Fruit fly (Drosophila melanogaster) whole organism, wandering third instar larva: Measurements from ENCODE around the gene CG13893.

Source experiments
- CrebA ChIP-seq: fragments of 200-800 bp; sonication (Bioruptor generic); optimal IDR thresholded peaks from 2 replicates; lab custom pipeline; 2016; ENCODE audit warnings: missing biosample characterization, mild to moderate bottlenecking, missing genetic modification characterization, borderline replicate concordance
- Hnf4 ChIP-seq: fragments of 200-800 bp; sonication (Bioruptor generic); optimal IDR thresholded peaks from 2 replicates; lab custom pipeline; 2016; ENCODE audit warnings: missing biosample characterization, mild to moderate bottlenecking, missing genetic modification characterization
- Hr78 ChIP-seq: fragments of >200 bp; optimal IDR thresholded peaks from 2 replicates; lab custom pipeline; 2017; ENCODE audit warnings: missing biosample characterization, missing genetic modification characterization
- Jra ChIP-seq: sonication (Bioruptor generic); optimal IDR thresholded peaks from 2 replicates; lab custom pipeline; 2016; ENCODE audit warnings: missing biosample characterization, missing genetic modification characterization
- OdsH ChIP-seq: fragments of 200-800 bp; sonication (Bioruptor generic); optimal IDR thresholded peaks from 2 replicates; lab custom pipeline; 2016; ENCODE audit warnings: missing biosample characterization, mild to moderate bottlenecking, missing genetic modification characterization
- Vsx2 ChIP-seq: fragments of 200-300, 225-300 bp; sonication (Bioruptor generic); optimal IDR thresholded peaks from 2 replicates; lab custom pipeline; 2018; ENCODE audit warnings: missing biosample characterization, missing genetic modification characterization; ENCODE audit not compliant: partially characterized antibody
- dmrt93B ChIP-seq: fragments of 200-800 bp; sonication (Bioruptor generic); optimal IDR thresholded peaks from 2 replicates; lab custom pipeline; 2018; ENCODE audit warnings: missing biosample characterization, mild to moderate bottlenecking, missing genetic modification characterization
- dsf ChIP-seq: sonication (Bioruptor generic); optimal IDR thresholded peaks from 2 replicates; lab custom pipeline; 2016; ENCODE audit warnings: missing biosample characterization, missing genetic modification characterization, borderline replicate concordance
- ey ChIP-seq: fragments of 200-800 bp; sonication (Bioruptor generic); optimal IDR thresholded peaks from 2 replicates; lab custom pipeline; 2016; ENCODE audit warnings: missing biosample characterization, missing genetic modification characterization
- h ChIP-seq: fragments of 200-800 bp; sonication (Bioruptor generic); optimal IDR thresholded peaks from 3 replicates; lab custom pipeline; 2016; ENCODE audit warnings: missing biosample characterization, mild to moderate bottlenecking, missing genetic modification characterization
- lola ChIP-seq: fragments of >200 bp; optimal IDR thresholded peaks from 2 replicates; lab custom pipeline; 2017; ENCODE audit warnings: missing biosample characterization, missing genetic modification characterization
- usp ChIP-seq: fragments of >200 bp; optimal IDR thresholded peaks from 2 replicates; lab custom pipeline; 2017; ENCODE audit warnings: missing biosample characterization, missing genetic modification characterization
- woc ChIP-seq: sonication (Bioruptor generic); optimal IDR thresholded peaks from 2 replicates; lab custom pipeline; 2016; ENCODE audit warnings: missing biosample characterization, mild to moderate bottlenecking, missing genetic modification characterization

DNA sequence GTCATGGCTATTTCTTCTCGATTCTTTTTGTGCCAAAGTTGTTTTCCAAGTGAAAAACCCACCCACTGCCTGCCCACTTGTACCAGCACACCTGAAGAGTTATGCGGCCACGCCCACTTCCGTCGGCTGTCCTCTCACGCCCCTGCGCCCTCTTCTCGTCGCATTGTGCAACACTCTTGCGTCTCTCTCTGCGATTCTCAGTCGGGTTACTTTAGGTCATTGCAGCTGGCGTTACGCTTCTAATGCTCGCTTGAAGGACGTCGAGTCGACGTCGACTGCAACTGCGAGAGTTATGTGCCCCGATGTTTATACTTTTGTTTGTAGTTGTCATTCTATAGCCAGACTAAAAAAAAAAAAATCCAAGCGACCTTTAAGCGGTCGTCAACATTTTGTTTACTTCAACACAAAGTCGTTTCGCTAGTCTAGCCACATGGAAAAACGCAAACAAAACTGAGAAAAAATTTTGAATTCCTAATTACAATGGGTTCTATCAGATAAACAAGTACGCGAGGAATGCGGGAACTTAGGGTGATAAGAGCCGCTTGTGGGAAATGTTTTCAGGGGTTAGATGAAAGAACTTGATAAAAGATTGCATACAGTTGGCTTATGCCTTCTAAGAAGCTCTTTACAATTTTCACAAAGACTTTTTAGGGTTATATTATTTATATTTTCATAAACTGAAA is 41.9 kb downstream of the CG13893 start:
- TF ChIP-seq dmrt93B (GFP tag; lab: Kevin White, UChicago) (no peak), Vsx2 (GFP tag; lab: Kevin White, UChicago) (no peak), lola (GFP tag; lab: Kevin White, UChicago) (no peak), h (no peak), Hnf4 (GFP tag; lab: Kevin White, UChicago) (no peak), usp (GFP tag; lab: Kevin White, UChicago) (no peak), Hr78 (GFP tag; lab: Kevin White, UChicago) (no peak), CrebA (GFP tag; lab: Kevin White, UChicago) (no peak), dsf (GFP tag; lab: Kevin White, UChicago) (no peak), woc (GFP tag; lab: Kevin White, UChicago) (no peak), Jra (GFP tag; lab: Kevin White, UChicago) (no peak), ey (GFP tag; lab: Kevin White, UChicago) (no peak), OdsH (GFP tag; lab: Kevin White, UChicago) (no peak)
